Fruit fly (Drosophila melanogaster) whole organism: ENCODE data around the gene if.

Source experiments
- CG8478 ChIP-seq: fragments of >200 bp; optimal IDR thresholded peaks from 2 replicates; lab custom pipeline; 2018; ENCODE audit warnings: inconsistent platforms
- Dll ChIP-seq: fragments of >200 bp; optimal IDR thresholded peaks from 2 replicates; lab custom pipeline; 2017
- EcR ChIP-seq, 2 experiments: fragments of >200 bp; optimal IDR thresholded peaks; 2 replicates each; lab custom pipeline; 2017; ENCODE audit warnings: missing biosample characterization in 2 of 2, missing genetic modification characterization in 2 of 2, missing genetic modification reagents in 2 of 2
- pan ChIP-seq: fragments of >200 bp; optimal IDR thresholded peaks from 2 replicates; lab custom pipeline; 2017
- psq ChIP-seq: fragments of >200 bp; optimal IDR thresholded peaks from 2 replicates; lab custom pipeline; 2017
- usp ChIP-seq: fragments of >200 bp; optimal IDR thresholded peaks from 2 replicates; lab custom pipeline; 2017; ENCODE audit warnings: missing biosample characterization, missing genetic modification characterization, mixed read lengths

if gene

dm6 chrX:16791058-16791457, 7.8 kb upstream of the if start, which contains the start of gene Rrp45:
Gene Rrp45 (minus strand): TSS chrX:16791266.
- TF ChIP-seq EcR (GFP tag; optimal IDR thresholded peaks at IDR 0.05; lab: Kevin White, UChicago) (no peak), CG8478 (no peak), pan (lab: Kevin White, UChicago) (no peak), Dll (lab: Kevin White, UChicago) (no peak), usp (GFP tag; lab: Kevin White, UChicago) (no peak), psq (lab: Kevin White, UChicago) (no peak)

- TF ChIP-seq psq (lab: Kevin White, UChicago) (no peak), Dll (lab: Kevin White, UChicago) (no peak), usp (GFP tag; lab: Kevin White, UChicago) (no peak)
Measured at dm6 chrX:16787416-16787900, 4.2 kb upstream of the if start.

dm6 chrX:16786860-16787415, 3.7 kb upstream of the if start, which contains the start of the genes CG9609 and Sap30:
Gene CG9609 (minus strand): TSS chrX:16787008.
Gene Sap30 (plus strand): TSS chrX:16787283.
- no peak for TF ChIP-seq EcR (GFP tag; optimal IDR thresholded peaks at IDR 0.05; lab: Kevin White, UChicago)
- no peak for TF ChIP-seq psq (lab: Kevin White, UChicago)
- no peak for TF ChIP-seq pan (lab: Kevin White, UChicago)
- TF ChIP-seq CG8478, result no peak
- TF ChIP-seq usp (GFP tag; lab: Kevin White, UChicago), result no peak
- no peak for TF ChIP-seq Dll (lab: Kevin White, UChicago)

- no peak for TF ChIP-seq EcR (GFP tag; optimal IDR thresholded peaks at IDR 0.05; lab: Kevin White, UChicago)
- no peak for TF ChIP-seq CG8478
- TF ChIP-seq pan (lab: Kevin White, UChicago), result no peak
- TF ChIP-seq usp (GFP tag; lab: Kevin White, UChicago), result no peak
- TF ChIP-seq psq (lab: Kevin White, UChicago), result no peak
- TF ChIP-seq Dll (lab: Kevin White, UChicago), result no peak
Measured at dm6 chrX:16783743-16784142, 509 bp upstream of the if start, which contains the start of gene mRpL22. Gene mRpL22 (plus strand): TSS chrX:16783933.

DNA sequence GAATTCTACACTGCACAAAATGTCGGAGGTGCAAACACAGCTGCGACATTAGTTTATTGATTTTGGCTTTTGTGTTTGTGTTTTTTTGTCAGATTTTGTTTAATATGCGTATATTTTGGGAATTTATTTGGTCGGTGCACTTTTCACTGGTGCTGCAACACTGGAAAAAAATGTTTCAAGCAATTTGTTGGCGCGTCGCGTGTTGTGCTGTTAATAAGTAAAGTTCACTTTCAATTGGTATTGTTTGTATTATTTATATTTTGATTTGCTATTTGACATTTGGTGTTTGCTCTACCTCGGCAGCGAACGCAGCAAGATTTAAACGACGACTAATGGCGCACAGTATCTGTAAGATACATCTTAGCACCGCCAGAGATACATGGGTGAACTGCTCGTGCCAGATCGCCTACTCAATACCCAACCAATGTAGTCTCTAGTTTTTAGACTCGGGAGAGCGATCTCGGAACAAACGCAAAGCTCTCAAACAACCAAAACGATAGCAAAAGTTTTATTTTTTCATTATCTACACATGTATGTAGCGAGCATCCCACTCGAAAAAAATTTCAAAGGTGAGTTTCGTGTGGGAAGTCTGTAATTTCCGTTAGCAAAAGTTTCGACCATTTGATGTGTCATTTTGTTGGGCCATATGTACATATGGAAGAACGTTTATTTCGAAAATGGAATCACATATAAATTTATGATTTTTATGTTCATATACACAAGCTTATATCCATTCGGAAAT, 888 bp downstream of the if start:
- TF ChIP-seq pan (lab: Kevin White, UChicago) (no peak), CG8478 (no peak), usp (GFP tag; lab: Kevin White, UChicago) (no peak), Dll (lab: Kevin White, UChicago) (no peak), psq (lab: Kevin White, UChicago) (no peak), EcR (GFP tag; optimal IDR thresholded peaks at IDR 0.05; lab: Kevin White, UChicago) (no peak)

DNA sequence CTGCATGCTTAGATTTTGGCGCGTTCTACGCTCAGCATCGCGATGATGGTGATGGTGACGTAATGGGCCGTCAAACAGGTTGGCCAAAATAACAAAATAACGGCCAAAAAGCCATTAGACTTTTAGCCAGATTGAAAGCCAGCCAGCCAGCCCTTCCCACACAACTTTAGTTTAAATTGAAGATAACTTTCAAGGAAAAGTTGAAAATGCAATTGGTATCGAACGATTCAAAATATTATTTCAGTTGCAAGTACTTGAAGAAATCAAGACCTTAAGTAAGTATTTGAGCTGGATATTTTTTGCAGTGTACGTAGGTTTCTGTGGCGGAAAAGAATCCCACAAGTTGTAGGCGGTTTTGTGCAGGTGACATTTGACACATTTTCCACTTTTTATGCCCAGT, 2.2 kb downstream of the if start:
- TF ChIP-seq pan (lab: Kevin White, UChicago) (no peak), CG8478 (no peak), Dll (lab: Kevin White, UChicago) (no peak), psq (lab: Kevin White, UChicago) (no peak), EcR (GFP tag; optimal IDR thresholded peaks at IDR 0.05; lab: Kevin White, UChicago) (no peak), usp (GFP tag; lab: Kevin White, UChicago) (no peak)

dm6 chrX:16780244-16780643, 3.0 kb downstream of the if start:
- TF ChIP-seq psq (lab: Kevin White, UChicago) (no peak), usp (GFP tag; lab: Kevin White, UChicago) (no peak), pan (lab: Kevin White, UChicago) (no peak), Dll (lab: Kevin White, UChicago) (no peak), EcR (GFP tag; optimal IDR thresholded peaks at IDR 0.05; lab: Kevin White, UChicago) (no peak), CG8478 (no peak)

dm6 chrX:16778138-16778672, 5.0 kb downstream of the if start:
- no peak for TF ChIP-seq Dll (lab: Kevin White, UChicago)
- TF ChIP-seq psq (lab: Kevin White, UChicago), result no peak
- no peak for TF ChIP-seq CG8478
- TF ChIP-seq usp (GFP tag; lab: Kevin White, UChicago), result no peak
- no peak for TF ChIP-seq pan (lab: Kevin White, UChicago)
- no peak for TF ChIP-seq EcR (GFP tag; optimal IDR thresholded peaks at IDR 0.05; lab: Kevin White, UChicago)

DNA sequence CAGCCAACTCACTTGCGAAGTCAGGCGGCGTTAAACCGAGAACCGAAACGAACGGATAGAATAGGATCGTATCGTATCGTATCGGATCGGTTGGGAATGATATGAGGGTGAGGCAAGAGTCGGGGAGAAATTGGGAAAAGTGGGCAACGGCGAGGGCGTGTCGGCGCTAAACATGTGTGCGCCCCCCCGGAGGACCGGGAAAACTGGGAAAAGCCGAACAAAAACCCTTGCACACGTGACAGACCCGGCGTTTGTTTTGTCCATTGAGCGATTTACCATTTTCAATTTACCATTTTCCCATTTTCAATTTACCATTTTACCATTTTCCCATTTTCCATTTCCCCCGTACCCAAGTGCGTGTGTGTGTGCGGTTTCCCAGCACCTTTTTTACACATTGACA, 8.2 kb downstream of the if start:
- TF ChIP-seq pan (lab: Kevin White, UChicago) (no peak), CG8478 (no peak)

DNA sequence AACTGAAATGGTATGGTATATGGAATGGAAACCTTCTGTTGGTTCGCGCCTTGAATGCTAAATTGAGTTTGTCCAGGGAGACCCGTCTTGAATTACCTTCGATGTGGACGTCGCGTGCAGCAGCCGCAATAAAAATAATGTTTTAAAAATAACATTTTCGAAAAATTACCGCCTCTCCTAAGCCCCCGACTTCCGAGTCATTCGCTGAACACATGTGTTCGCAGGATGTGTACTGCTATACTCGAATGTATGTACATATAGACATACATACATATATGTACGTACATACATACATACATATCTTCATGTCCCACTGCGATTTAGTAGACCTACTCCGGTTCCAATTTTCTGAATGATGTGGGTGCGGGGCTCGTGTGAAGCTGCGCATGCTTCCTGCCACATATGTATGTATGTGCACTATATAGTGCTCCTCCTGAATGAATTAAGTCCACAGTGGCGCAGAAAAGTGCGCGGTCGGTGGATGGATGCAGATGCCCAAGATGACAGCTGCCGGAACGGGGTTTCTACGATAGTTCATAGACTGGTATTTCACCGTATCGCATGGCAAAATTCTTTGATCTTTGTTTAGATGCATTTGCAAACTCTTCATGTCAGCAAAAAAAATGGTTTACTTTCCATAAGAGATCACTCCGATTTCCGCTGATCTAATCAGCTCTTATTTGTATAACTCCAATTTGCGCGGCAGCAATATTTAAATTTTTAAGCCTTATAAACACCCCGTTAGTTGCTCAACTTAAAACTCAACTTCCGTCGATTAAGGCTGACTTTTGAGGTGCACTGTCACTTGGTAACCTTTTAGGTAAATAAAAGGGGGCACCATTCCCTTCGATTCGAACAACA, 8.8 kb downstream of the if start:
- TF ChIP-seq psq (lab: Kevin White, UChicago) (no peak), usp (GFP tag; lab: Kevin White, UChicago) (no peak), Dll (lab: Kevin White, UChicago) (no peak), EcR (GFP tag; optimal IDR thresholded peaks at IDR 0.05; lab: Kevin White, UChicago) (no peak), pan (lab: Kevin White, UChicago) (no peak), CG8478 (no peak)
